Worm (Caenorhabditis elegans) whole organism, late embryonic: ENCODE data around the gene sorf-1.

Source experiments
- C08G9.2 ChIP-seq: sonication (generic microtip); optimal IDR thresholded peaks from 2 replicates; lab custom pipeline; 2016; ENCODE audit warnings: mild to moderate bottlenecking, missing genetic modification characterization, moderate library complexity, missing compliant biosample characterization
- K02D7.2 ChIP-seq: sonication (generic microtip); optimal IDR thresholded peaks from 2 replicates; lab custom pipeline; 2017; ENCODE audit warnings: mild to moderate bottlenecking, missing genetic modification characterization, missing compliant biosample characterization
- ceh-19 ChIP-seq: fragments of 200-800 bp; sonication (Bioruptor generic); optimal IDR thresholded peaks from 2 replicates; lab custom pipeline; 2018; ENCODE audit warnings: mild to moderate bottlenecking, missing genetic modification characterization, missing compliant biosample characterization
- ceh-2 ChIP-seq: sonication (generic microtip); optimal IDR thresholded peaks from 2 replicates; lab custom pipeline; 2016; ENCODE audit warnings: missing genotype, missing genetic modification characterization, missing compliant biosample characterization
- ceh-24 ChIP-seq: sonication (generic microtip); optimal IDR thresholded peaks from 2 replicates; lab custom pipeline; 2016; ENCODE audit warnings: mild to moderate bottlenecking, missing genetic modification characterization, missing compliant biosample characterization
- ceh-30 ChIP-seq: fragments of 150-350 bp; optimal IDR thresholded peaks from 2 replicates; lab custom pipeline; 2014; ENCODE audit warnings: missing biosample characterization, missing genetic modification characterization
- ceh-31 ChIP-seq: sonication (generic microtip); optimal IDR thresholded peaks from 2 replicates; lab custom pipeline; 2016; ENCODE audit warnings: missing genetic modification characterization, missing compliant biosample characterization
- ceh-34 ChIP-seq: sonication (generic microtip); optimal IDR thresholded peaks from 2 replicates; lab custom pipeline; 2016; ENCODE audit warnings: mild to moderate bottlenecking, missing genetic modification characterization, missing compliant biosample characterization
- ceh-45 ChIP-seq: fragments of 200-800 bp; sonication (Bioruptor generic); IDR thresholded peaks from 2 replicates; pipeline ENCODE4 v1.3.6; 2022; ENCODE audit warnings: missing genetic modification reagents, missing genetic modification characterization, missing compliant biosample characterization
- ceh-6 ChIP-seq: fragments of 200-800 bp; sonication (Bioruptor generic); optimal IDR thresholded peaks from 2 replicates; lab custom pipeline; 2018; ENCODE audit warnings: mild to moderate bottlenecking, missing genetic modification characterization, missing compliant biosample characterization
- ceh-9 ChIP-seq: sonication (generic microtip); optimal IDR thresholded peaks from 2 replicates; lab custom pipeline; 2016; ENCODE audit warnings: mild to moderate bottlenecking, missing genetic modification characterization, inconsistent platforms, missing compliant biosample characterization
- dmd-4 ChIP-seq: sonication (generic microtip); optimal IDR thresholded peaks from 2 replicates; lab custom pipeline; 2016; ENCODE audit warnings: borderline replicate concordance, missing genetic modification characterization, missing compliant biosample characterization
- elt-4 ChIP-seq: sonication (generic microtip); optimal IDR thresholded peaks from 2 replicates; lab custom pipeline; 2016; ENCODE audit warnings: missing genetic modification characterization, missing compliant biosample characterization
- ets-4 ChIP-seq: sonication (generic microtip); optimal IDR thresholded peaks from 2 replicates; lab custom pipeline; 2016; ENCODE audit warnings: missing genetic modification characterization, missing compliant biosample characterization
- fkh-6 ChIP-seq: sonication (generic microtip); optimal IDR thresholded peaks from 2 replicates; lab custom pipeline; 2016; ENCODE audit warnings: missing genetic modification characterization, missing compliant biosample characterization
- hlh-15 ChIP-seq: sonication (generic microtip); optimal IDR thresholded peaks from 2 replicates; lab custom pipeline; 2016; ENCODE audit warnings: missing genetic modification characterization, missing compliant biosample characterization
- hlh-6 ChIP-seq: sonication (generic microtip); optimal IDR thresholded peaks from 2 replicates; lab custom pipeline; 2016; ENCODE audit warnings: missing genotype, missing genetic modification characterization, missing compliant biosample characterization
- hlh-8 ChIP-seq: sonication (generic microtip); optimal IDR thresholded peaks from 2 replicates; lab custom pipeline; 2016; ENCODE audit warnings: missing genotype, missing genetic modification characterization, missing compliant biosample characterization
- lim-6 ChIP-seq: sonication (generic microtip); optimal IDR thresholded peaks from 2 replicates; lab custom pipeline; 2016; ENCODE audit warnings: missing genetic modification characterization, missing compliant biosample characterization
- madf-2 ChIP-seq: sonication (generic microtip); optimal IDR thresholded peaks from 2 replicates; lab custom pipeline; 2017; ENCODE audit warnings: missing genetic modification characterization, missing compliant biosample characterization
- nhr-11 ChIP-seq: fragments of 150-350 bp; optimal IDR thresholded peaks from 2 replicates; lab custom pipeline; 2014; ENCODE audit warnings: missing biosample characterization, missing genetic modification characterization
- nhr-232 ChIP-seq: sonication (generic microtip); optimal IDR thresholded peaks from 2 replicates; lab custom pipeline; 2016; ENCODE audit warnings: missing genetic modification characterization, missing compliant biosample characterization
- pat-9 ChIP-seq: fragments of 200-800 bp; sonication (Bioruptor generic); optimal IDR thresholded peaks from 2 replicates; lab custom pipeline; 2018; ENCODE audit warnings: mild to moderate bottlenecking, missing genetic modification characterization, moderate library complexity, missing compliant biosample characterization
- pax-1 ChIP-seq: fragments of 150-350 bp; optimal IDR thresholded peaks from 2 replicates; lab custom pipeline; 2014; ENCODE audit warnings: missing biosample characterization, missing genetic modification characterization
- pha-2 ChIP-seq: sonication (generic microtip); optimal IDR thresholded peaks from 2 replicates; lab custom pipeline; 2017; ENCODE audit warnings: mild to moderate bottlenecking, missing genetic modification characterization, missing compliant biosample characterization
- pha-4 ChIP-seq: fragments of 150-350 bp; optimal IDR thresholded peaks from 2 replicates; lab custom pipeline; 2018; ENCODE audit warnings: missing biosample characterization, missing genetic modification reagents, missing genetic modification characterization
- ref-2 ChIP-seq: sonication (generic microtip); optimal IDR thresholded peaks from 2 replicates; lab custom pipeline; 2016; ENCODE audit warnings: missing genetic modification characterization, missing compliant biosample characterization
- rnt-1 ChIP-seq: sonication (generic microtip); optimal IDR thresholded peaks from 2 replicates; lab custom pipeline; 2016; ENCODE audit warnings: missing genetic modification characterization, missing compliant biosample characterization
- sdc-2 ChIP-seq: sonication (generic microtip); optimal IDR thresholded peaks from 2 replicates; lab custom pipeline; 2016; ENCODE audit warnings: missing genotype, missing genetic modification characterization, missing compliant biosample characterization
- sox-2 ChIP-seq: fragments of 200-800 bp; sonication (Bioruptor generic); IDR thresholded peaks from 2 replicates; pipeline ENCODE4 v1.3.6; 2022; ENCODE audit warnings: missing genetic modification reagents, missing genetic modification characterization, missing compliant biosample characterization
- sox-4 ChIP-seq: sonication (generic microtip); optimal IDR thresholded peaks from 2 replicates; lab custom pipeline; 2017; ENCODE audit warnings: mild to moderate bottlenecking, missing genetic modification characterization, inconsistent platforms, missing compliant biosample characterization
- tbx-2 ChIP-seq: sonication (generic microtip); optimal IDR thresholded peaks from 2 replicates; lab custom pipeline; 2016; ENCODE audit warnings: missing genetic modification characterization, missing compliant biosample characterization
- tbx-7 ChIP-seq: sonication (generic microtip); optimal IDR thresholded peaks from 2 replicates; lab custom pipeline; 2016; ENCODE audit warnings: missing genotype, missing genetic modification characterization, missing compliant biosample characterization
- unc-3 ChIP-seq, 2 experiments: fragments of 200-800 bp in 1 of 2; sonication (Bioruptor generic) in 1 of 2; sonication (generic microtip) in 1 of 2; conservative IDR thresholded peaks in 1 of 2; optimal IDR thresholded peaks in 1 of 2; 2 replicates each; pipeline versions ENCODE4 v1.3.6 to Lab custom; 2016 to 2022; ENCODE audit warnings: missing compliant biosample characterization in 2 of 2, missing genetic modification characterization in 2 of 2, missing genetic modification reagents in 1 of 2
- unc-42 ChIP-seq: sonication (generic microtip); optimal IDR thresholded peaks from 2 replicates; lab custom pipeline; 2016; ENCODE audit warnings: missing genotype, missing genetic modification characterization, missing compliant biosample characterization
- unc-55 ChIP-seq: sonication (generic microtip); optimal IDR thresholded peaks from 2 replicates; lab custom pipeline; 2017; ENCODE audit warnings: missing biosample characterization, missing genetic modification reagents, missing genetic modification characterization
- zip-5 ChIP-seq: sonication (generic microtip); optimal IDR thresholded peaks from 2 replicates; lab custom pipeline; 2016; ENCODE audit warnings: missing genetic modification characterization, missing compliant biosample characterization

Gene sorf-1

ce11 chrX:3379114-3379513, at the start of gene sorf-1:
Gene sorf-1, minus strand, starts transcription at chrX:3379248.
- no peak for TF ChIP-seq lim-6
- no peak for TF ChIP-seq sox-2 (GFP tag; lab: Robert Waterston, UW)
- TF ChIP-seq ceh-24 (tag; lab: Kevin White, UChicago) = no peak
- peak; percentile 56 for TF ChIP-seq zip-5 (tag; lab: Kevin White, UChicago)
- TF ChIP-seq dmd-4 (tag; lab: Kevin White, UChicago) = no peak
- no peak for TF ChIP-seq nhr-11 (tag; lab: Kevin White, UChicago)
- no peak for TF ChIP-seq unc-3 (GFP tag; conservative IDR thresholded peaks at IDR 0.05; lab: Robert Waterston, UW)
- no peak for TF ChIP-seq unc-3 (tag; optimal IDR thresholded peaks at IDR 0.05; lab: Kevin White, UChicago)
- TF ChIP-seq tbx-2 (tag; lab: Kevin White, UChicago) = peak; percentile 83
- peak; percentile 78 for TF ChIP-seq ceh-2
- TF ChIP-seq ceh-45 = no peak
- TF ChIP-seq unc-55 (GFP tag; lab: Kevin White, UChicago) = no peak
- TF ChIP-seq tbx-7 = peak; percentile 60
- TF ChIP-seq pax-1 (tag; lab: Kevin White, UChicago) = no peak
- peak; percentile 79 for TF ChIP-seq C08G9.2 (tag; lab: Kevin White, UChicago)
- TF ChIP-seq ceh-31 = peak; percentile 76
- TF ChIP-seq ref-2 (tag; lab: Kevin White, UChicago) = peak; percentile 6
- TF ChIP-seq hlh-8 = peak; percentile 1
- peak; percentile 38 for TF ChIP-seq ets-4 (tag; lab: Kevin White, UChicago)
- TF ChIP-seq, all 69 proteins: peak for 9

- TF ChIP-seq nhr-11 (tag; lab: Kevin White, UChicago) (no peak), elt-4 (tag; lab: Kevin White, UChicago) (no peak), ceh-31 (no peak), ceh-30 (no peak), ceh-24 (tag; lab: Kevin White, UChicago) (no peak), sdc-2 (no peak), unc-55 (GFP tag; lab: Kevin White, UChicago) (no peak), nhr-232 (tag; lab: Kevin White, UChicago) (no peak), hlh-15 (tag; lab: Kevin White, UChicago) (no peak), zip-5 (tag; lab: Kevin White, UChicago) (no peak), K02D7.2 (tag; lab: Kevin White, UChicago) (no peak)
- TF ChIP-seq, all 69 proteins: peak for 0
Measured at ce11 chrX:3424516-3424915, 45.5 kb upstream of the sorf-1 start, which contains the start of gene ZK813.6. Gene ZK813.6, plus strand, starts transcription at chrX:3424816.

- no peak for TF ChIP-seq nhr-232 (tag; lab: Kevin White, UChicago)
- no peak for TF ChIP-seq rnt-1 (tag; lab: Kevin White, UChicago)
- TF ChIP-seq ceh-6 (GFP tag; lab: Kevin White, UChicago) = no peak
- TF ChIP-seq fkh-6 = no peak
- no peak for TF ChIP-seq pha-2 (tag; lab: Kevin White, UChicago)
- TF ChIP-seq ceh-19 (GFP tag; lab: Kevin White, UChicago) = no peak
- no peak for TF ChIP-seq hlh-15 (tag; lab: Kevin White, UChicago)
- TF ChIP-seq madf-2 (tag; lab: Kevin White, UChicago) = no peak
- no peak for TF ChIP-seq pat-9 (tag; lab: Kevin White, UChicago)
- no peak for TF ChIP-seq ceh-34 (tag; lab: Kevin White, UChicago)
- TF ChIP-seq ceh-31 = no peak
- no peak for TF ChIP-seq pha-4 (tag; lab: Kevin White, UChicago)
- no peak for TF ChIP-seq unc-42 (tag; lab: Kevin White, UChicago)
- TF ChIP-seq hlh-6 (tag; lab: Kevin White, UChicago) = no peak
- no peak for TF ChIP-seq ceh-45
- no peak for TF ChIP-seq nhr-11 (tag; lab: Kevin White, UChicago)
- TF ChIP-seq elt-4 (tag; lab: Kevin White, UChicago) = no peak
- TF ChIP-seq ceh-9 (tag; lab: Kevin White, UChicago) = no peak
- TF ChIP-seq sox-4 (tag; lab: Kevin White, UChicago) = no peak
Measured at ce11 chrX:3419084-3419483, 40.0 kb upstream of the sorf-1 start, which contains the start of gene C04F6.7. Gene C04F6.7, minus strand, starts transcription at chrX:3419184.
